2 fruit fly cellular contexts compared by ENCODE assay signal in the genomic region with DNA sequence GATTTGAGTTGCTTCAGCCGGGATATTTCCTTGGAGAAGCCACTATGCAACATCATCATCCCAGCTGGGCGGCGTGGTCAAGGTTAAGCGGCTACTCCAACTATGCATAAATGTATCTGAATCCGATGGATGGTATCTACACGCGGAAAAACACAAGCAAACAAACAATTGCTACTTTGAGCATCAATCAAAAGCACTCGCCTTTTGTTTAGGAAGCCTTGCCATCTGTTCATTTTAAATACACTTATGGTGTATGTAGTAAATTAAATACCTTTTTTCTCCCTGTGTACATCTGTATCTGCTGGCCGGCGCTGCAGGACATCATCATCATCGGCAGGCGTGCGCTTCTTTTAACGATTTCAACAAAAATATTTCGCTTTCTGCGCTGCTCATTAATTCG.
A peak's percentile ranks its signal among the peaks of the same experiment; 100 is the strongest.
TF ChIP-seq lines count a peak whose summit lies in the region.

No protein-coding gene starts in this region.

TF ChIP-seq in whole organism, embryonic, 481 proteins besides CTCF, POLR2A, EP300 and RAD21 (continued from another document):
- no peak for TF ChIP-seq CG2889 (GFP tag; IDR thresholded peaks at IDR 0.05; lab: Robert Waterston, UW)
- no peak for TF ChIP-seq zen (tag; optimal IDR thresholded peaks at IDR 0.05; lab: Kevin White, UChicago)
- TF ChIP-seq dan (GFP tag; IDR thresholded peaks at IDR 0.05; lab: Robert Waterston, UW): no peak
- TF ChIP-seq CG1792 (GFP tag; optimal IDR thresholded peaks at IDR 0.05; lab: Kevin White, UChicago): no peak
- TF ChIP-seq CG18476 (GFP tag; optimal IDR thresholded peaks at IDR 0.05; lab: Kevin White, UChicago): no peak
- TF ChIP-seq Max (GFP tag; optimal IDR thresholded peaks at IDR 0.05; lab: Kevin White, UChicago): no peak
- no peak for TF ChIP-seq bsh (GFP tag; optimal IDR thresholded peaks at IDR 0.05; lab: Kevin White, UChicago)
- no peak for TF ChIP-seq CG3726 (GFP tag; IDR thresholded peaks at IDR 0.05; lab: Robert Waterston, UW)
- no peak for TF ChIP-seq Fer1 (GFP tag; optimal IDR thresholded peaks at IDR 0.05; lab: Kevin White, UChicago)
- no peak for TF ChIP-seq zf30C (GFP tag; optimal IDR thresholded peaks at IDR 0.05; lab: Kevin White, UChicago)
- no peak for TF ChIP-seq CG11695 (GFP tag; IDR thresholded peaks at IDR 0.05; lab: Robert Waterston, UW)
- TF ChIP-seq pho (GFP tag; optimal IDR thresholded peaks at IDR 0.05; lab: Kevin White, UChicago): no peak
- TF ChIP-seq gsb (GFP tag; IDR thresholded peaks at IDR 0.05; lab: Robert Waterston, UW): no peak
- no peak for TF ChIP-seq CG11456 (GFP tag; IDR thresholded peaks at IDR 0.05; lab: Robert Waterston, UW)
- TF ChIP-seq az2 (GFP tag; optimal IDR thresholded peaks at IDR 0.05; lab: Kevin White, UChicago): no peak
- no peak for TF ChIP-seq CoRest (tag; optimal IDR thresholded peaks at IDR 0.05; lab: Kevin White, UChicago)
- no peak for TF ChIP-seq Lpt (GFP tag; optimal IDR thresholded peaks at IDR 0.05; lab: Kevin White, UChicago)
- TF ChIP-seq Meics (GFP tag; optimal IDR thresholded peaks at IDR 0.05; lab: Kevin White, UChicago): no peak
- TF ChIP-seq Neu2 (GFP tag; optimal IDR thresholded peaks at IDR 0.05; lab: Kevin White, UChicago; ENCODE audit: borderline replicate concordance): no peak
- no peak for TF ChIP-seq al (GFP tag; IDR thresholded peaks at IDR 0.05; lab: Robert Waterston, UW)
- no peak for TF ChIP-seq CG4820 (GFP tag; optimal IDR thresholded peaks at IDR 0.05; lab: Kevin White, UChicago)
- TF ChIP-seq Dfd (GFP tag; optimal IDR thresholded peaks at IDR 0.05; lab: Kevin White, UChicago): no peak
- TF ChIP-seq wdn (GFP tag; IDR thresholded peaks at IDR 0.05; lab: Robert Waterston, UW): no peak
- TF ChIP-seq C15 (GFP tag; IDR thresholded peaks at IDR 0.05; lab: Robert Waterston, UW): no peak
- TF ChIP-seq CG7271 (tag; optimal IDR thresholded peaks at IDR 0.05; lab: Kevin White, UChicago): no peak
- 0 out of 2 replicates have a peak, but pooled peaks have one; percentile 6 for TF ChIP-seq H2.0 (GFP tag; IDR thresholded peaks at IDR 0.05; lab: Robert Waterston, UW)

TF ChIP-seq in whole organism, prepupa, 60 proteins besides CTCF, POLR2A, EP300 and RAD21 (continued from another document):
- peak; percentile 44 for TF ChIP-seq CG3919 (GFP tag; optimal IDR thresholded peaks at IDR 0.05; lab: Kevin White, UChicago)
- TF ChIP-seq Sox102F (GFP tag; optimal IDR thresholded peaks at IDR 0.05; lab: Kevin White, UChicago): no peak
- TF ChIP-seq CG31627 (GFP tag; optimal IDR thresholded peaks at IDR 0.05; lab: Kevin White, UChicago): peak; percentile 9
- no peak for TF ChIP-seq cyc (GFP tag; optimal IDR thresholded peaks at IDR 0.05; lab: Kevin White, UChicago)
- TF ChIP-seq topi (GFP tag; optimal IDR thresholded peaks at IDR 0.05; lab: Kevin White, UChicago): peak; percentile 15
- TF ChIP-seq fd85E (GFP tag; optimal IDR thresholded peaks at IDR 0.05; lab: Kevin White, UChicago): no peak
- TF ChIP-seq ss (GFP tag; optimal IDR thresholded peaks at IDR 0.05; lab: Kevin White, UChicago): peak; percentile 17 to 37
- TF ChIP-seq CG11294 (GFP tag; IDR thresholded peaks at IDR 0.05; lab: Robert Waterston, UW): no peak
- TF ChIP-seq acj6 (GFP tag; optimal IDR thresholded peaks at IDR 0.05; lab: Kevin White, UChicago): peak; percentile 33
- peak in 1 of 2 experiments; percentile 28 for TF ChIP-seq salr (GFP tag; optimal IDR thresholded peaks at IDR 0.05; lab: Kevin White, UChicago)
- TF ChIP-seq Ets96B (tag; optimal IDR thresholded peaks at IDR 0.05; lab: Kevin White, UChicago): peak; percentile 48
- TF ChIP-seq CG3032 (tag; optimal IDR thresholded peaks at IDR 0.05; lab: Kevin White, UChicago): peak; percentile 34
- TF ChIP-seq CG10631 (GFP tag; optimal IDR thresholded peaks at IDR 0.05; lab: Kevin White, UChicago): no peak
- peak; percentile 14 for TF ChIP-seq CG34406 (GFP tag; optimal IDR thresholded peaks at IDR 0.05; lab: Kevin White, UChicago)
- peak; percentile 20 for TF ChIP-seq OdsH (GFP tag; optimal IDR thresholded peaks at IDR 0.05; lab: Kevin White, UChicago)
- no peak for TF ChIP-seq Hr4 (GFP tag; optimal IDR thresholded peaks at IDR 0.05; lab: Kevin White, UChicago)
- peak; percentile 56 for TF ChIP-seq svp (GFP tag; lab: Kevin White, UChicago)
- TF ChIP-seq CG6808 (GFP tag; optimal IDR thresholded peaks at IDR 0.05; lab: Kevin White, UChicago): peak; percentile 29
